Fruit fly (Drosophila melanogaster) whole organism, prepupa: ENCODE data around the gene chic.
A peak's percentile ranks its signal among the peaks of the same experiment; 100 is the strongest.

Experiments used
- CG10631 ChIP-seq: fragments of 200-800 bp; sonication (Bioruptor generic); optimal IDR thresholded peaks from 2 replicates; lab custom pipeline; 2016; ENCODE audit warnings: missing biosample characterization, missing genetic modification characterization
- CG15336 ChIP-seq: fragments of 200-800 bp; sonication (Bioruptor generic); IDR thresholded peaks from 2 replicates; pipeline ENCODE4 v1.3.6; 2022; ENCODE audit warnings: missing biosample characterization, missing genetic modification characterization
- CG16779 ChIP-seq: fragments of 200-800 bp; sonication (Bioruptor generic); optimal IDR thresholded peaks from 3 replicates; lab custom pipeline; 2017; ENCODE audit warnings: missing biosample characterization, mild to moderate bottlenecking, missing genetic modification characterization
- CG3032 ChIP-seq: fragments of 200-800 bp; optimal IDR thresholded peaks from 2 replicates; lab custom pipeline; 2019; ENCODE audit warnings: missing biosample characterization, mild to moderate bottlenecking, missing genetic modification characterization, moderate library complexity
- CG31627 ChIP-seq: fragments of 200-800 bp; sonication (Bioruptor generic); optimal IDR thresholded peaks from 3 replicates; lab custom pipeline; 2016; ENCODE audit warnings: missing biosample characterization, missing genetic modification characterization
- CG4318 ChIP-seq: fragments of 200-800 bp; sonication (Bioruptor generic); optimal IDR thresholded peaks from 3 replicates; lab custom pipeline; 2017; ENCODE audit warnings: missing biosample characterization, mild to moderate bottlenecking, missing genetic modification characterization
- CG6163 ChIP-seq: fragments of 200-800 bp; sonication (Bioruptor generic); IDR thresholded peaks from 3 replicates; pipeline ENCODE4 v1.3.6; 2022; ENCODE audit warnings: missing biosample characterization, missing genetic modification characterization
- CG6276 ChIP-seq: fragments of 200-800 bp; sonication (Bioruptor generic); optimal IDR thresholded peaks from 2 replicates; lab custom pipeline; 2017; ENCODE audit warnings: missing biosample characterization, mild to moderate bottlenecking, missing genetic modification characterization
- CG6792 ChIP-seq: fragments of 200-800 bp; sonication (Bioruptor generic); optimal IDR thresholded peaks from 3 replicates; lab custom pipeline; 2016; ENCODE audit warnings: missing biosample characterization, missing genetic modification characterization
- CG6808 ChIP-seq: fragments of 200-800 bp; sonication (Bioruptor generic); optimal IDR thresholded peaks from 3 replicates; lab custom pipeline; 2017; ENCODE audit warnings: missing biosample characterization, missing genetic modification characterization, mild to moderate bottlenecking, moderate library complexity, missing genetic modification reagents
- CG6854 ChIP-seq: fragments of 200-800 bp; sonication (Bioruptor generic); optimal IDR thresholded peaks from 2 replicates; lab custom pipeline; 2017; ENCODE audit warnings: missing biosample characterization, mild to moderate bottlenecking, missing genetic modification characterization
- CG7368 ChIP-seq: fragments of 200-800 bp; sonication (Bioruptor generic); optimal IDR thresholded peaks from 3 replicates; lab custom pipeline; 2016; ENCODE audit warnings: missing biosample characterization, missing genetic modification characterization
- CG8119 ChIP-seq: fragments of 200-800 bp; sonication (Bioruptor generic); IDR thresholded peaks from 3 replicates; pipeline ENCODE4 v1.3.6; 2022; ENCODE audit warnings: missing biosample characterization, missing genetic modification characterization
- CG8632 ChIP-seq: fragments of 200-800 bp; sonication (Bioruptor generic); optimal IDR thresholded peaks from 3 replicates; lab custom pipeline; 2016; ENCODE audit warnings: missing biosample characterization, missing genetic modification characterization
- CG9139 ChIP-seq: fragments of 200-800 bp; sonication (Bioruptor generic); optimal IDR thresholded peaks from 3 replicates; lab custom pipeline; 2017; ENCODE audit warnings: missing biosample characterization, mild to moderate bottlenecking, missing genetic modification characterization
- Eip75B ChIP-seq: fragments of 200-800 bp; sonication (Bioruptor generic); optimal IDR thresholded peaks from 3 replicates; lab custom pipeline; 2016; ENCODE audit warnings: missing biosample characterization, missing genetic modification characterization
- Eip78C ChIP-seq: fragments of 200-800 bp; sonication (Bioruptor generic); peaks from one replicate; lab custom pipeline; 2016; ENCODE audit warnings: missing biosample characterization, missing genetic modification characterization
- Eip93F ChIP-seq: fragments of 200-800 bp; sonication (Bioruptor generic); optimal IDR thresholded peaks from 2 replicates; lab custom pipeline; 2016; ENCODE audit warnings: missing biosample characterization, mild to moderate bottlenecking, missing genetic modification characterization
- Ets21C ChIP-seq: fragments of 200-800 bp; sonication (Bioruptor generic); optimal IDR thresholded peaks from 3 replicates; lab custom pipeline; 2016; ENCODE audit warnings: missing biosample characterization, missing genetic modification characterization
- Ets96B ChIP-seq: fragments of 200-800 bp; optimal IDR thresholded peaks from 2 replicates; lab custom pipeline; 2019; ENCODE audit warnings: missing biosample characterization, mild to moderate bottlenecking, missing genetic modification characterization, moderate library complexity
- Gug ChIP-seq: fragments of 200-800 bp; sonication (Bioruptor generic); IDR thresholded peaks from 2 replicates; pipeline ENCODE4 v1.3.6; 2022; ENCODE audit warnings: missing biosample characterization, missing genetic modification characterization
- Hr38 ChIP-seq: sonication (Bioruptor generic); optimal IDR thresholded peaks from 2 replicates; lab custom pipeline; 2016; ENCODE audit warnings: missing biosample characterization, missing genetic modification characterization
- Hr39 ChIP-seq: fragments of 200-800 bp; sonication (Bioruptor generic); optimal IDR thresholded peaks from 2 replicates; lab custom pipeline; 2016; ENCODE audit warnings: missing biosample characterization, missing genetic modification characterization
- Hr4 ChIP-seq: fragments of 200-800 bp; sonication (Bioruptor generic); optimal IDR thresholded peaks from 3 replicates; lab custom pipeline; 2016; ENCODE audit warnings: missing biosample characterization, missing genetic modification characterization
- Lpt ChIP-seq: fragments of 200-800 bp; sonication (Bioruptor generic); optimal IDR thresholded peaks from 3 replicates; lab custom pipeline; 2016; ENCODE audit warnings: missing biosample characterization, missing genetic modification characterization
- Met ChIP-seq: fragments of 200-800 bp; sonication (Bioruptor generic); optimal IDR thresholded peaks from 3 replicates; lab custom pipeline; 2016; ENCODE audit warnings: missing biosample characterization, missing genetic modification characterization
- OdsH ChIP-seq: fragments of 200-800 bp; sonication (Bioruptor generic); optimal IDR thresholded peaks from 3 replicates; lab custom pipeline; 2016; ENCODE audit warnings: missing biosample characterization, missing genetic modification characterization
- Sox102F ChIP-seq: fragments of 200-800 bp; sonication (Bioruptor generic); optimal IDR thresholded peaks from 2 replicates; lab custom pipeline; 2016; ENCODE audit warnings: missing biosample characterization, mild to moderate bottlenecking, missing genetic modification characterization
- Sox14 ChIP-seq: fragments of 200-800 bp; sonication (Bioruptor generic); optimal IDR thresholded peaks from 3 replicates; lab custom pipeline; 2016; ENCODE audit warnings: missing biosample characterization, missing genetic modification characterization
- achi ChIP-seq: fragments of 200-800 bp; sonication (Bioruptor generic); optimal IDR thresholded peaks from 3 replicates; lab custom pipeline; 2016; ENCODE audit warnings: missing biosample characterization, missing genetic modification characterization
- acj6 ChIP-seq: fragments of 200-800 bp; sonication (Bioruptor generic); optimal IDR thresholded peaks from 3 replicates; lab custom pipeline; 2016; ENCODE audit warnings: missing biosample characterization, missing genetic modification characterization
- cyc ChIP-seq: fragments of 200-800 bp; sonication (Bioruptor generic); optimal IDR thresholded peaks from 3 replicates; lab custom pipeline; 2016; ENCODE audit warnings: missing biosample characterization, missing genetic modification characterization
- dac ChIP-seq: fragments of 200-800 bp; sonication (Bioruptor generic); optimal IDR thresholded peaks from 2 replicates; lab custom pipeline; 2017; ENCODE audit warnings: missing biosample characterization, mild to moderate bottlenecking, missing genetic modification characterization
- eg ChIP-seq: fragments of 200-800 bp; sonication (Bioruptor generic); IDR thresholded peaks from 3 replicates; pipeline ENCODE4 v1.3.6; 2022; ENCODE audit warnings: missing biosample characterization, missing genetic modification characterization
- esn ChIP-seq: fragments of 200-800 bp; sonication (Bioruptor generic); optimal IDR thresholded peaks from 2 replicates; lab custom pipeline; 2016; ENCODE audit warnings: missing biosample characterization, mild to moderate bottlenecking, missing genetic modification characterization, moderate library complexity
- fkh ChIP-seq: fragments of 200-800 bp; sonication (Bioruptor generic); optimal IDR thresholded peaks from 3 replicates; lab custom pipeline; 2017; ENCODE audit warnings: missing biosample characterization, mild to moderate bottlenecking, missing genetic modification characterization, moderate library complexity
- lz ChIP-seq: fragments of 200-800 bp; sonication (Bioruptor generic); optimal IDR thresholded peaks from 3 replicates; lab custom pipeline; 2016; ENCODE audit warnings: missing biosample characterization, missing genetic modification characterization
- pdm3 ChIP-seq: fragments of 200-800 bp; sonication (Bioruptor generic); optimal IDR thresholded peaks from 3 replicates; lab custom pipeline; 2016; ENCODE audit warnings: missing biosample characterization, missing genetic modification characterization
- salr ChIP-seq, 2 experiments: fragments of 200-800 bp; sonication (Bioruptor generic); optimal IDR thresholded peaks; 3 replicates each; lab custom pipeline; 2016 to 2018; ENCODE audit warnings: missing biosample characterization in 2 of 2, missing genetic modification characterization in 2 of 2, mild to moderate bottlenecking in 1 of 2
- spab ChIP-seq: fragments of 200-800 bp; sonication (Bioruptor generic); optimal IDR thresholded peaks from 2 replicates; lab custom pipeline; 2017; ENCODE audit warnings: missing biosample characterization, mild to moderate bottlenecking, missing genetic modification characterization, missing genetic modification reagents
- ss ChIP-seq, 2 experiments: fragments of 200-800 bp; sonication (Bioruptor generic); optimal IDR thresholded peaks; 2 replicates in 1 of 2; 3 replicates in 1 of 2; lab custom pipeline; 2017 to 2018; ENCODE audit warnings: mild to moderate bottlenecking in 2 of 2, missing biosample characterization in 2 of 2, missing genetic modification characterization in 2 of 2, moderate library complexity in 1 of 2
- svp ChIP-seq: fragments of 200-800 bp; sonication (Bioruptor generic); peaks from one replicate; lab custom pipeline; 2016; ENCODE audit warnings: missing biosample characterization, missing genetic modification characterization
- vri ChIP-seq: fragments of 200-800 bp; sonication (Bioruptor generic); optimal IDR thresholded peaks from 3 replicates; lab custom pipeline; 2016; ENCODE audit warnings: missing biosample characterization, mild to moderate bottlenecking, missing genetic modification characterization

chic gene

dm6 chr2L:6000065-6000464 is 19.2 kb upstream of the chic start, which contains the start of gene Tsp26A:
Gene Tsp26A (plus strand): TSS chr2L:6000228.
- no peak for TF ChIP-seq spab (GFP tag; lab: Kevin White, UChicago)
- TF ChIP-seq Sox14 (GFP tag; lab: Kevin White, UChicago) = no peak
- peak; percentile 9 for TF ChIP-seq esn (GFP tag; lab: Kevin White, UChicago)
- TF ChIP-seq Eip78C (GFP tag; lab: Kevin White, UChicago) = peak; percentile 41
- no peak for TF ChIP-seq eg (GFP tag; lab: Robert Waterston, UW)
- no peak for TF ChIP-seq CG16779 (tag; lab: Kevin White, UChicago)
- no peak for TF ChIP-seq svp
- no peak for TF ChIP-seq Ets21C
- TF ChIP-seq salr (GFP tag; optimal IDR thresholded peaks at IDR 0.05; lab: Kevin White, UChicago) = no peak

dm6 chr2L:5999247-5999646 is 18.4 kb upstream of the chic start, which contains the start of gene Kdm5:
Gene Kdm5 (minus strand): TSS chr2L:5999501.
- TF ChIP-seq CG15336 (GFP tag; lab: Robert Waterston, UW) (peak; percentile 45; the same call in 1 of the 2 replicates), CG8119 (GFP tag; lab: Robert Waterston, UW) (0 out of 3 replicates have a peak, but pooled peaks have one; percentile 26), Sox14 (GFP tag; lab: Kevin White, UChicago) (peak; percentile 41), esn (GFP tag; lab: Kevin White, UChicago) (peak; percentile 23), vri (peak; percentile 28), Eip78C (GFP tag; lab: Kevin White, UChicago) (peak; percentile 43), CG6854 (GFP tag; lab: Kevin White, UChicago) (peak; percentile 20), Gug (no peak), CG6792 (GFP tag; lab: Kevin White, UChicago) (no peak), eg (GFP tag; lab: Robert Waterston, UW) (peak; percentile 41; the same call in 1 of the 3 replicates), Eip93F (GFP tag; lab: Kevin White, UChicago) (no peak), svp (peak; percentile 96), CG6163 (GFP tag; lab: Robert Waterston, UW) (0 out of 3 replicates have a peak, but pooled peaks have one; percentile 16), ss (GFP tag; optimal IDR thresholded peaks at IDR 0.05; lab: Kevin White, UChicago) (peak in 1 of 2 experiments; percentile 7), Hr4 (GFP tag; lab: Kevin White, UChicago) (no peak), Met (peak; percentile 17), Lpt (GFP tag; lab: Kevin White, UChicago) (no peak), CG4318 (GFP tag; lab: Kevin White, UChicago) (no peak), Eip75B (GFP tag; lab: Kevin White, UChicago) (peak; percentile 17)

- no peak for TF ChIP-seq Hr38
- peak; percentile 11; the same call in 1 of the 2 replicates for TF ChIP-seq CG15336 (GFP tag; lab: Robert Waterston, UW)
Measured at dm6 chr2L:5998383-5998782, 17.6 kb upstream of the chic start.

dm6 chr2L:5997609-5998229 is 16.9 kb upstream of the chic start:
- TF ChIP-seq Sox14 (GFP tag; lab: Kevin White, UChicago) (no peak), OdsH (GFP tag; lab: Kevin White, UChicago) (no peak), CG3032 (tag; lab: Kevin White, UChicago) (no peak), acj6 (no peak), Hr38 (no peak), lz (GFP tag; lab: Kevin White, UChicago) (no peak), CG6808 (peak; percentile 60), pdm3 (GFP tag; lab: Kevin White, UChicago) (no peak), CG31627 (no peak), fkh (GFP tag; lab: Kevin White, UChicago) (no peak), Hr39 (no peak), CG10631 (GFP tag; lab: Kevin White, UChicago) (no peak), CG9139 (GFP tag; lab: Kevin White, UChicago) (peak; percentile 57), CG7368 (GFP tag; lab: Kevin White, UChicago) (peak; percentile 12), esn (GFP tag; lab: Kevin White, UChicago) (peak; percentile 45), CG8632 (GFP tag; lab: Kevin White, UChicago) (peak; percentile 44), CG6276 (GFP tag; lab: Kevin White, UChicago) (peak; percentile 22), achi (GFP tag; lab: Kevin White, UChicago) (peak; percentile 72), Hr4 (GFP tag; lab: Kevin White, UChicago) (no peak), svp (no peak), vri (no peak), Ets21C (no peak), cyc (GFP tag; lab: Kevin White, UChicago) (no peak), Ets96B (no peak), CG6163 (GFP tag; lab: Robert Waterston, UW) (0 out of 3 replicates have a peak, but pooled peaks have one; percentile 50), eg (GFP tag; lab: Robert Waterston, UW) (no peak), salr (GFP tag; optimal IDR thresholded peaks at IDR 0.05; lab: Kevin White, UChicago) (peak in 1 of 2 experiments; percentile 8), Sox102F (no peak), Gug (no peak), dac (GFP tag; lab: Kevin White, UChicago) (no peak)
